Worm (Caenorhabditis elegans) whole organism, L2 larva: ENCODE results near the gene cyp-35A1.

Experiments
- nhr-11 ChIP-seq: fragments of 150-350 bp; optimal IDR thresholded peaks from 2 replicates; lab custom pipeline; 2014; ENCODE audit warnings: missing biosample characterization, missing genetic modification characterization
- sma-9 ChIP-seq, 2 experiments: fragments of 150-350 bp in 1 of 2; sonication (generic microtip) in 1 of 2; optimal IDR thresholded peaks; 2 replicates each; lab custom pipeline; 2014 to 2016; ENCODE audit warnings: missing genetic modification characterization in 2 of 2, mild to moderate bottlenecking in 1 of 2, missing biosample characterization in 1 of 2, missing compliant biosample characterization in 1 of 2, missing genetic modification reagents in 1 of 2, moderate library complexity in 1 of 2

ce11 chrV:7400588-7400987, 39.0 kb upstream of the cyp-35A1 start, which contains the start of gene srx-60:
- no peak for TF ChIP-seq nhr-11
- TF ChIP-seq sma-9 (GFP tag; optimal IDR thresholded peaks at IDR 0.05; lab: Kevin White, UChicago): no peak
- no peak for TF ChIP-seq sma-9 (tag; optimal IDR thresholded peaks at IDR 0.05; lab: Kevin White, UChicago)
